Fruit fly (Drosophila melanogaster) whole organism, adult: ENCODE measurements around the gene goe.
A peak's percentile ranks its signal among the peaks of the same experiment; 100 is the strongest.

ENCODE experiments used
- CG11617 ChIP-seq: fragments of 200-800 bp; sonication (Bioruptor generic); optimal IDR thresholded peaks from 2 replicates; lab custom pipeline; 2017; ENCODE audit warnings: mild to moderate bottlenecking, missing biosample characterization, missing genetic modification reagents, missing genetic modification characterization
- CG12768 ChIP-seq: fragments of 200-800 bp; sonication (Bioruptor generic); optimal IDR thresholded peaks from 2 replicates; lab custom pipeline; 2017; ENCODE audit warnings: missing biosample characterization, missing genetic modification characterization, mild to moderate bottlenecking, moderate library complexity, missing genetic modification reagents
- CG14711 ChIP-seq: fragments of 200-800 bp; sonication (Bioruptor generic); optimal IDR thresholded peaks from 2 replicates; lab custom pipeline; 2018; ENCODE audit warnings: missing biosample characterization, mild to moderate bottlenecking, missing genetic modification characterization, moderate library complexity
- CG1620 ChIP-seq: fragments of 200-800 bp; sonication (Bioruptor generic); optimal IDR thresholded peaks from 2 replicates; lab custom pipeline; 2016; ENCODE audit warnings: missing biosample characterization, missing genetic modification characterization
- CG33017 ChIP-seq: fragments of 200-800 bp; sonication (Bioruptor generic); optimal IDR thresholded peaks from 2 replicates; lab custom pipeline; 2018; ENCODE audit warnings: missing biosample characterization, mild to moderate bottlenecking, missing genetic modification characterization, moderate library complexity
- CG5204 ChIP-seq: fragments of 200-800 bp; sonication (Bioruptor generic); optimal IDR thresholded peaks from 2 replicates; lab custom pipeline; 2016; ENCODE audit warnings: missing biosample characterization, missing genetic modification characterization
- CG7045 ChIP-seq: fragments of 200-800 bp; sonication (Bioruptor generic); optimal IDR thresholded peaks from 2 replicates; lab custom pipeline; 2017; ENCODE audit warnings: missing biosample characterization, mild to moderate bottlenecking, missing genetic modification characterization
- CG7101 ChIP-seq: fragments of 200-800 bp; sonication (Bioruptor generic); optimal IDR thresholded peaks from 2 replicates; lab custom pipeline; 2018; ENCODE audit warnings: missing biosample characterization, mild to moderate bottlenecking, missing genetic modification characterization, moderate library complexity
- Clk ChIP-seq: fragments of 200-800 bp; sonication (Bioruptor generic); optimal IDR thresholded peaks from 2 replicates; lab custom pipeline; 2017; ENCODE audit warnings: missing biosample characterization, missing genetic modification characterization
- Crg-1 ChIP-seq: fragments of 200-800 bp; sonication (Bioruptor generic); optimal IDR thresholded peaks from 2 replicates; lab custom pipeline; 2016; ENCODE audit warnings: missing biosample characterization, missing genetic modification characterization
- Hr96 ChIP-seq: fragments of 200-800 bp; sonication (Bioruptor generic); optimal IDR thresholded peaks from 2 replicates; lab custom pipeline; 2016; ENCODE audit warnings: missing biosample characterization, missing genetic modification characterization
- Mnt ChIP-seq: fragments of 200-800 bp; sonication (Bioruptor generic); optimal IDR thresholded peaks from 2 replicates; lab custom pipeline; 2016; ENCODE audit warnings: missing biosample characterization, mild to moderate bottlenecking, missing genetic modification characterization
- bab1 ChIP-seq: fragments of 200-800 bp; sonication (Bioruptor generic); optimal IDR thresholded peaks from 3 replicates; lab custom pipeline; 2019; ENCODE audit warnings: missing biosample characterization, mild to moderate bottlenecking, missing genetic modification characterization, moderate library complexity
- cic ChIP-seq: fragments of 200-800 bp; sonication (Bioruptor generic); optimal IDR thresholded peaks from 2 replicates; lab custom pipeline; 2017; ENCODE audit warnings: missing biosample characterization, mild to moderate bottlenecking, missing genetic modification characterization, moderate library complexity
- cnc ChIP-seq, 2 experiments: fragments of >200 bp; optimal IDR thresholded peaks; 2 replicates each; lab custom pipeline; 2017
- kay ChIP-seq: fragments of 200-800 bp; sonication (Bioruptor generic); peaks from one replicate; lab custom pipeline; 2016; ENCODE audit warnings: missing biosample characterization, missing genetic modification characterization, borderline replicate concordance
- ovo ChIP-seq: fragments of 200-800 bp; sonication (Bioruptor generic); optimal IDR thresholded peaks from 2 replicates; lab custom pipeline; 2016; ENCODE audit warnings: missing biosample characterization, missing genetic modification characterization
- pad ChIP-seq: fragments of 200-800 bp; sonication (Bioruptor generic); optimal IDR thresholded peaks from 3 replicates; lab custom pipeline; 2017; ENCODE audit warnings: missing biosample characterization, missing genetic modification characterization, mild to moderate bottlenecking, moderate library complexity, missing genetic modification reagents
- tj ChIP-seq: fragments of 200-800 bp; sonication (Bioruptor generic); optimal IDR thresholded peaks from 3 replicates; lab custom pipeline; 2017; ENCODE audit warnings: missing biosample characterization, mild to moderate bottlenecking, missing genetic modification characterization, moderate library complexity
- toe ChIP-seq: fragments of 200-800 bp; sonication (Bioruptor generic); optimal IDR thresholded peaks from 2 replicates; lab custom pipeline; 2016; ENCODE audit warnings: missing biosample characterization, missing genetic modification characterization

Gene goe

DNA sequence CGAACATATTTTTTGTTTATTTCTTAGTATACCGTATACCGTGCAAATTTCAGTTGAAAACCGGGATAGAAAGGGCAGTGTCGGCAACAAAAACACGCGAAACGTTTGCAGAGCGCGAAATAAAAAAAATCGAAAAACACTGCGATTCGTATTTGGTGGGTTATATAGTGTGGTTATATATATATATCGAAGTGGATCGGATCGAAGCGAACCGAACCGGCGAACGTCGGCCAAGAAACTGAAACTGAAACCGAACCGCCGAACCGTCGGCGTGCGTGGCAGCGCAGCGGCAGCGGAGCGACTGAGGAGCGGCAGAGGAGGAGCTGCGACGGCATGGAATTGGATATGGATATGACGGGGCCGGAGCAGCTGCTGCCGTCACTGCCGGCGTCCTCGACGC lies 30.5 kb downstream of the goe start, which contains the start of the genes CG32572 and CG34325:
CG32572 (plus strand) TSS at position 16 of the 400 bp plus-strand sequence.
CG34325 (minus strand) TSS at position 244 of the 400 bp plus-strand sequence.
- no peak for TF ChIP-seq CG14711
- TF ChIP-seq tj (GFP tag; lab: Kevin White, UChicago) = peak; percentile 74
- TF ChIP-seq Clk = no peak
- TF ChIP-seq bab1 (GFP tag; lab: Kevin White, UChicago) = peak; percentile 1

- TF ChIP-seq tj (GFP tag; lab: Kevin White, UChicago) (peak; percentile 98), CG7101 (tag; lab: Kevin White, UChicago) (no peak), CG33017 (peak; percentile 5), cic (GFP tag; lab: Kevin White, UChicago) (peak; percentile 37), CG7045 (no peak), CG11617 (GFP tag; lab: Kevin White, UChicago) (no peak), kay (no peak)
Observed at dm6 chrX:16718169-16718723, 33.5 kb downstream of the goe start.

- TF ChIP-seq bab1 (GFP tag; lab: Kevin White, UChicago) (no peak), toe (no peak), CG7045 (no peak), cnc (optimal IDR thresholded peaks at IDR 0.05; lab: Kevin White, UChicago) (no peak), cic (GFP tag; lab: Kevin White, UChicago) (no peak), Clk (no peak), kay (no peak), CG33017 (no peak), tj (GFP tag; lab: Kevin White, UChicago) (no peak), Mnt (GFP tag; lab: Kevin White, UChicago) (no peak), CG12768 (GFP tag; lab: Kevin White, UChicago) (no peak), CG14711 (no peak), CG11617 (GFP tag; lab: Kevin White, UChicago) (no peak), pad (no peak), CG5204 (no peak), CG1620 (GFP tag; lab: Kevin White, UChicago) (no peak), ovo (GFP tag; lab: Kevin White, UChicago) (no peak)
Observed at dm6 chrX:16716649-16717048, 35.1 kb downstream of the goe start.

DNA sequence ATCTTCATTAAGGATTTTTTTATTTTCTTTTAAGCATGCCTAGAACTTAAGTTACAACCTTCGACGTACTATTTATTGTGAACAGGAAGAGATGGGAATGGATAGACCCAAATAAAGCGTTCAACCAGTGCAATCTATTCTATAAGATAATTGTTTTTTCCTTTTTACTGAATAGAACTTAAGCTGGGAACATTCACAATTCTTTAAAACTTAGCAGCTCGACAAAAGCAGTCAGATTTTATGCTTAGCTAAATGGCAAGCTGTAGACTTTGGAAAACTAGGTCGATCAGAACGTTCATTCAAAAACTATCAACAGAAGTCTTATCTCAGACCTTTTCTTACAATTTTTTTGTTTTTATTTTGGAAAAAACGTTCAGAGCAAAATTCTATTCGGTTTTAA lies 40.7 kb downstream of the goe start, which contains the start of gene CG13008:
CG13008 (plus strand) TSS at position 301 of the 400 bp plus-strand sequence.
- TF ChIP-seq Crg-1 (no peak), tj (GFP tag; lab: Kevin White, UChicago) (no peak), Mnt (GFP tag; lab: Kevin White, UChicago) (no peak)

- TF ChIP-seq Clk (no peak), CG7045 (no peak), Hr96 (GFP tag; lab: Kevin White, UChicago) (no peak), Crg-1 (no peak), ovo (GFP tag; lab: Kevin White, UChicago) (no peak), toe (no peak), CG11617 (GFP tag; lab: Kevin White, UChicago) (no peak), Mnt (GFP tag; lab: Kevin White, UChicago) (no peak), tj (GFP tag; lab: Kevin White, UChicago) (no peak), CG7101 (tag; lab: Kevin White, UChicago) (no peak), cic (GFP tag; lab: Kevin White, UChicago) (no peak), bab1 (GFP tag; lab: Kevin White, UChicago) (no peak), CG14711 (no peak), cnc (optimal IDR thresholded peaks at IDR 0.05; lab: Kevin White, UChicago) (no peak), CG5204 (no peak), CG1620 (GFP tag; lab: Kevin White, UChicago) (no peak), CG12768 (GFP tag; lab: Kevin White, UChicago) (no peak), CG33017 (no peak)
Observed at dm6 chrX:16706774-16707173, 44.9 kb downstream of the goe start, which contains the start of gene CG9672. TSS of gene CG9672 (minus strand) at chrX:16706874.

dm6 chrX:16703747-16704146 lies 48.0 kb downstream of the goe start, which contains the start of the genes CG9673 and CG4653:
TSS of gene CG9673 (minus strand) at chrX:16703884.
TSS of gene CG4653 (plus strand) at chrX:16704081.
- TF ChIP-seq cic (GFP tag; lab: Kevin White, UChicago) (peak; percentile 23), pad (no peak), Mnt (GFP tag; lab: Kevin White, UChicago) (peak; percentile 34)

DNA sequence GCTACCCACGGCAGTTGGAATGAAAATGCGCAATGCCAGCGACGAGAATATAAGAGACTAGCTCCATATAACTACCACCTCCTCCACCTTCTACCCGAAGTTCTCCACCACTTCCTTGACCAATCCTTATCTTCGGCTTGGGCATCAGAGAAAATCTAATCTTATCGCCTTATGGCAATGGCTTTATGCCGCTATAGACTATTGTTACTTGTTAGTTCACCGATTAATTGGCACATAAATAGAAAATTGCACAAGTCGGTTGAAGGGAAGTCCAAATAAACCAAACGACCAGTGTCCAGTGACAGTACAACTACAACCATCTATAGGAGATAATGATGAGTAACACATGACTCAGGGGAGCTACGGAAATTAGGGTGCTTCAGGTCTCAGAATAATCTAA lies 49.8 kb downstream of the goe start, which contains the start of gene sphe:
sphe (minus strand) TSS at position 32 of the 400 bp plus-strand sequence.
- TF ChIP-seq CG5204 (no peak), cic (GFP tag; lab: Kevin White, UChicago) (peak; percentile 41), Crg-1 (no peak), bab1 (GFP tag; lab: Kevin White, UChicago) (no peak), Mnt (GFP tag; lab: Kevin White, UChicago) (peak; percentile 5), CG1620 (GFP tag; lab: Kevin White, UChicago) (no peak), kay (peak; percentile 69)
